Fruit fly (Drosophila melanogaster) Kc167 (cell line): Measurements from ENCODE around the gene CG15482.

Experiments used
- Myc ChIP-seq: fragments of >200 bp; optimal IDR thresholded peaks from 2 replicates; lab custom pipeline; 2017; ENCODE audit warnings: missing external identifiers
- Sin3A ChIP-seq: fragments of >200 bp; optimal IDR thresholded peaks from 2 replicates; lab custom pipeline; 2018; ENCODE audit warnings: missing external identifiers
- h ChIP-seq: fragments of >200 bp; optimal IDR thresholded peaks from 3 replicates; lab custom pipeline; 2018; ENCODE audit warnings: missing external identifiers
- insv ChIP-seq: fragments of >200 bp; optimal IDR thresholded peaks from 3 replicates; lab custom pipeline; 2018; ENCODE audit warnings: missing external identifiers
- psq ChIP-seq: fragments of >200 bp; optimal IDR thresholded peaks from 2 replicates; lab custom pipeline; 2017; ENCODE audit warnings: missing external identifiers
- ttk ChIP-seq: sonication (Bioruptor generic); optimal IDR thresholded peaks from 2 replicates; lab custom pipeline; 2017; ENCODE audit warnings: missing external identifiers

The CG15482 gene

DNA sequence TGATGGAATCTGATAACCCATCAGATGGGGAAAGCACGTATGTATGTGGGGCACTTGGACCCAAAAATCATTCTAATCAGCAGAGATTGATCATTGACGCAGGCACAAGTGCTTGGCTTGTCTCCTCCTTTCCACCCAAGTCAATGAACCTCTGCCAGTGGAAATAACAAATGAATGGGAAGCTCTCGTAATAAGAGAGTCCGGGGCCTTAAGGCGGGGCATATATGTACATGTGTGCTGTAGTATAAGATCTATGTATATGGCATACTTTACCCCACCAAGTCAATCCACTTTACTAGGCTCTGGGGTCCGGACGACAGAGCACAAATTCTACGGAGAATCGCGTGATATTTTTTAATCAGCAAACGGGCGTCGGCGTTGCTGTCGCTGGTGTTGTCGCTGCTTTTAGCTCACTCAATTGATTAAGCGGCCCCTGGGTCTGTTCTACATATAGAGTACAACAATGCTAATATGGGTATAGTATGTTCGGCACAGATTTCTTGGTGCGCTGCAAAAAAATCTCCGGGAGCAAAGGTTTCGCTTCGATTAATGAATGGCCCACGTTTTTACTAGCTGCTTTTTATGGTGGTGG is 5.4 kb downstream of the CG15482 start:
- TF ChIP-seq insv = no peak
- TF ChIP-seq ttk = no peak
- TF ChIP-seq h (lab: Kevin White, UChicago) = no peak
- no peak for TF ChIP-seq Myc (lab: Kevin White, UChicago)
- no peak for TF ChIP-seq Sin3A (lab: Kevin White, UChicago)
- no peak for TF ChIP-seq psq (lab: Kevin White, UChicago)

DNA sequence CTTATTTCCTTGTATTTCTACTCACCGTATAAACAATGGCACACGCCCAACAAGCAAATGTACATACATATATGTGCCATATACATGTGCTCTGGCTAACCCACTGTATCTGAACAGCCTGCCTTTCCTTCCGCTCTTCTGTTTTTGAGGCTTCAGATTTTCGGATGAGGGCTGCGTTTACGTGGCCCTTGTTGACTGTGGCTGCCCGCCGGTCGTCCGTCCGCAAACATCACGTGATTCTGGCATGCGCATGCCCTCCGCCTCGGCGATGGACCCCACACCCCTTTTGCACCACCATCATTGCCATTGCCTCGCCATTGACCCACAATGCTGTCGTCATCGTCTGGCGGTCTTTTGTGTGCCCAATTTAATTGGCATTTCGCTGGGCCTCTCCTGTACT is 6.4 kb downstream of the CG15482 start:
- TF ChIP-seq ttk (no peak), Sin3A (lab: Kevin White, UChicago) (no peak), psq (lab: Kevin White, UChicago) (no peak), insv (no peak), Myc (lab: Kevin White, UChicago) (no peak), h (lab: Kevin White, UChicago) (no peak)

- TF ChIP-seq h (lab: Kevin White, UChicago) = no peak
- TF ChIP-seq Sin3A (lab: Kevin White, UChicago) = no peak
- TF ChIP-seq psq (lab: Kevin White, UChicago) = no peak
- no peak for TF ChIP-seq Myc (lab: Kevin White, UChicago)
- no peak for TF ChIP-seq insv
- TF ChIP-seq ttk = no peak
These were observed 7.5 kb downstream of the CG15482 start for dm6 chr2L:13204151-13204550.

- TF ChIP-seq Myc (lab: Kevin White, UChicago) = no peak
- TF ChIP-seq psq (lab: Kevin White, UChicago) = no peak
- TF ChIP-seq h (lab: Kevin White, UChicago) = no peak
- no peak for TF ChIP-seq insv
- TF ChIP-seq ttk = no peak
- TF ChIP-seq Sin3A (lab: Kevin White, UChicago) = no peak
These were observed 8.0 kb downstream of the CG15482 start, which contains the start of gene Pect for dm6 chr2L:13203437-13204137. TSS of gene Pect (plus strand) at chr2L:13203762.

DNA sequence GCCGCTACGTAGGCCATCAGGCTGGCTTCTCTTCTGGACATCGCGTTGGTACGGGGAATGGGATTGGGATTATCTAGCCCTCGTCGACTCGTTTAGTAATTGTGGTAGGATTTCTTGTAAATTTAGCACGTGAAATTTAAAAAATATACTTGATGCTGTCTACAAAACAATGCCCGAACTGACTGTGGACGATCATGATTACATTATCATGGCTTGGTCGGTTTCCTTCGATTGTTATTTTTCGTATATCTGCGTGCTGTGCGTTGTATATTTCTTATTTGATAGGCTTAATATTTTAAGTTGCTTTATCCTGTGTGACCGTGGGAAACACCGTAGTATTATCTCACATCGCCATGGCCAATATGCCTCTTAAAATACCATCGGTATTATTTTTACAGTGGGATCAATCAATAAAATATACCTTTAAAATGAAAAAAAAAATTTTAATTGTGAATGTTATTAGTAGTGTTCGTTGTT is 8.6 kb downstream of the CG15482 start, which contains the start of gene CG16972:
TSS of gene CG16972 (minus strand) at position 336 of the 477 bp plus-strand sequence.
- TF ChIP-seq h (lab: Kevin White, UChicago) (no peak), Sin3A (lab: Kevin White, UChicago) (no peak), Myc (lab: Kevin White, UChicago) (no peak), ttk (no peak), insv (no peak), psq (lab: Kevin White, UChicago) (no peak)

DNA sequence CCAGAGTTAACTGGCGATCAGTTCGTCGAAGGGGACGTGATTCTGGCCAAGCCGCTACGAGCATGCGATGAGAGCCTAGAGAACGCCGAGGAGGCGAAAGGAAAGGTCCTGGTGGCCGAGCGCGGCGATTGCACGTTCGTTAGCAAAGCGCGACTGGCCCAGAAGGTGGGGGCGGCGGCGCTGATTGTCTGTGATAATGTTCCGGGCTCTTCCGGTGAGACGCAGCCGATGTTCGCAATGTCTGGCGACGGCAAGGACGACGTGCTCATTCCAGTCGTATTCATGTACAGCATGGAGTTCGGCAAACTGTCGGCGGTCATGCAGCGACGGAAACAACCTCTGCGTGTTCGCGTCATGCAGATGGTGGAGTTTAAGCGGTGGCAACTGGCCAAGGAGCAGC is 15.8 kb downstream of the CG15482 start:
- TF ChIP-seq Sin3A (lab: Kevin White, UChicago) = no peak
- no peak for TF ChIP-seq ttk
- TF ChIP-seq psq (lab: Kevin White, UChicago) = no peak
- no peak for TF ChIP-seq insv
- no peak for TF ChIP-seq Myc (lab: Kevin White, UChicago)
- TF ChIP-seq h (lab: Kevin White, UChicago) = no peak

DNA sequence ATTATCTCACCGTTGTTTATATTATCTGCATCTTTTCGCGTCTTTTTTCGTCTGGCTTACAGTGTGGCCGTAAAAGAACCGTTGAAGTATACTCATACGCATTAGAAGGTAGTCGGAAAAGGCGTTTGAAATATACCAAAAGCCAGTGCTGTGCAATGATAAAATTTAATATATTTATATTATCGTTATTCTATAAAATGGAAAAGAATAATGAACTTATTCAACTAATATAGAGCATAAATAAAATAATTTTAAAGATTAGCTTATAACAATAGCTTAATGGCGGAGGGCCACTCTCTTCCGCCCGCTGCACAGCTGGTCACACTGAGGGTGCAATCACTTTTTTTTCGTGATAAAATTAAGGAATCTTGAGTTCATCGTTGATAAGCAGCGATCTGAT is 19.7 kb downstream of the CG15482 start, which contains the start of the genes CG16974 and Edem2:
TSS of gene CG16974 (minus strand) at position 86 of the 400 bp plus-strand sequence.
TSS of gene Edem2 (plus strand) at position 308 of the 400 bp plus-strand sequence.
- no peak for TF ChIP-seq Myc (lab: Kevin White, UChicago)
- TF ChIP-seq ttk = no peak
- TF ChIP-seq insv = no peak
- no peak for TF ChIP-seq psq (lab: Kevin White, UChicago)
- TF ChIP-seq h (lab: Kevin White, UChicago) = no peak
- no peak for TF ChIP-seq Sin3A (lab: Kevin White, UChicago)

DNA sequence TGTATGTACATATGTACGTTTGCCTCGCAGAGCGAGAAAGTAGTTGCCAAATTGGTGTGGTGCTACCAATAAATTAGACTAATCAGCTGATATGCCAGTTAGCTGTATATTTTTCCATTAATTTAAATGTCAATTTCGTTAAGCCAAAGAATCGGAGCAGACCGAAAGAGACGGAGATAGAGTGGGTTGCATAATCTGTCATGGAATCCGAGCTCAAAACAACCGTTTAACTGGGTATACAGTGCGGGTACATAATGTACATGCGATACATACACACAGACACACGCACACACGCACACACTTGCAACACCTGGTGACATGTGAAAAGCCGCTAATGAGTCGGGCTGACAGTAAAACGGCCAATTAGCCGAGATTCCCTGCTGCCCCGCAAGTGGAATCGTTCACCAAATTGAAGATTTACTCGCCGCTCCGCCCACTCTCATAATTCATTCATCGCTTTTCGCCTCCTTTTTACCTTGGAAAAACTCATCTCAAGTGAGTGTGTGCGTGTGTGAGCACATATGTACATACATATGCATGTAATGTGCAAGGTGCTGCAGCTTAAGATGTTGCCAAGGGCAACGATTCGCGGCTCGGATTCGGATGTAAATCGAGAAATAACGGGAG is 20.4 kb downstream of the CG15482 start:
- TF ChIP-seq h (lab: Kevin White, UChicago) (no peak), Sin3A (lab: Kevin White, UChicago) (no peak), insv (no peak), Myc (lab: Kevin White, UChicago) (no peak), psq (lab: Kevin White, UChicago) (no peak)

- TF ChIP-seq psq (lab: Kevin White, UChicago) = no peak
- TF ChIP-seq insv = no peak
- no peak for TF ChIP-seq Myc (lab: Kevin White, UChicago)
These were observed 21.1 kb downstream of the CG15482 start for dm6 chr2L:13190534-13190933.

- TF ChIP-seq insv = no peak
- no peak for TF ChIP-seq Myc (lab: Kevin White, UChicago)
- no peak for TF ChIP-seq Sin3A (lab: Kevin White, UChicago)
- no peak for TF ChIP-seq h (lab: Kevin White, UChicago)
- TF ChIP-seq ttk = no peak
- TF ChIP-seq psq (lab: Kevin White, UChicago) = no peak
These were observed 28.5 kb downstream of the CG15482 start, which contains the start of gene Rsph1 for dm6 chr2L:13183150-13183549. TSS of gene Rsph1 (plus strand) at chr2L:13183450.

dm6 chr2L:13182415-13182814 is 29.2 kb downstream of the CG15482 start, which contains the start of gene Mgat3:
TSS of gene Mgat3 (minus strand) at chr2L:13182596.
- no peak for TF ChIP-seq Sin3A (lab: Kevin White, UChicago)
- no peak for TF ChIP-seq psq (lab: Kevin White, UChicago)
- TF ChIP-seq ttk = no peak
- no peak for TF ChIP-seq Myc (lab: Kevin White, UChicago)
- TF ChIP-seq h (lab: Kevin White, UChicago) = no peak
- TF ChIP-seq insv = no peak

dm6 chr2L:13179095-13179494 is 32.5 kb downstream of the CG15482 start, which contains the start of gene Alg7:
TSS of gene Alg7 (plus strand) at chr2L:13179247.
- TF ChIP-seq insv (peak; percentile 53), psq (lab: Kevin White, UChicago) (no peak)
